Fruit fly (Drosophila melanogaster) Kc167 (cell line): ENCODE results near the gene Sse.

Experiments used
- Myc ChIP-seq: fragments of >200 bp; optimal IDR thresholded peaks from 2 replicates; lab custom pipeline; 2017; ENCODE audit warnings: missing external identifiers
- Sin3A ChIP-seq: fragments of >200 bp; optimal IDR thresholded peaks from 2 replicates; lab custom pipeline; 2018; ENCODE audit warnings: missing external identifiers
- h ChIP-seq: fragments of >200 bp; optimal IDR thresholded peaks from 3 replicates; lab custom pipeline; 2018; ENCODE audit warnings: missing external identifiers
- insv ChIP-seq: fragments of >200 bp; optimal IDR thresholded peaks from 3 replicates; lab custom pipeline; 2018; ENCODE audit warnings: missing external identifiers
- psq ChIP-seq: fragments of >200 bp; optimal IDR thresholded peaks from 2 replicates; lab custom pipeline; 2017; ENCODE audit warnings: missing external identifiers
- ttk ChIP-seq: sonication (Bioruptor generic); optimal IDR thresholded peaks from 2 replicates; lab custom pipeline; 2017; ENCODE audit warnings: missing external identifiers

DNA sequence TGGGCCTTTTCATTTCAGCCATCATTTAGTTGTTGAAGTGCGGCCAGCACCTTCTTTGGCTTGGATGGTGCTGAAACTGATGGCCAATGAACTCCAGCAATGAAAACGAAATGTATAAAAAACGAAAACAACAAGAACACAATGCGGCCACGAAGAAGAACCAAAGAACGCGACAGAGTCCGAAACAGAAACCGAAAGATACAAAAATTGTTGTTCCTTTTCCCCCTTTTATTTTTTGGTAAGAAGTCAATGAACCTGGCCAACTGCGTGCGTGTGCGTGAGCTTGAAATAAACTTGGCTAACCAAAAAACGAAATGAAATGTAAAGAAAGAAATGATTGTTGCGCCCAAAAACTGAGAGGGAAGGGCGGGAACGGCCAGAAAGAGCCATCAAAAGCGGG is 34.2 kb downstream of the Sse start:
- no peak for TF ChIP-seq psq (lab: Kevin White, UChicago)
- TF ChIP-seq insv (lab: Kevin White, UChicago), result no peak
- TF ChIP-seq h, result no peak
- no peak for TF ChIP-seq Myc
- TF ChIP-seq ttk (lab: Kevin White, UChicago), result no peak
- TF ChIP-seq Sin3A (lab: Kevin White, UChicago), result no peak
